Worm (Caenorhabditis elegans) whole organism, L1 larva: ENCODE results near the gene C32H11.4.
"Not testable (repeated sequence)": the region's sequence is repeated elsewhere in the genome, so short reads cannot be mapped to it uniquely, and the experiment has no call there.

Experiments used
- C04F5.9 ChIP-seq: sonication (generic microtip); optimal IDR thresholded peaks from 2 replicates; lab custom pipeline; 2016; ENCODE audit warnings: missing genetic modification characterization, missing compliant biosample characterization
- C16A3.4 ChIP-seq: fragments of 150-350 bp; optimal IDR thresholded peaks from 2 replicates; lab custom pipeline; 2014; ENCODE audit warnings: missing biosample characterization, missing genetic modification characterization
- C34B4.2 ChIP-seq: sonication (generic microtip); optimal IDR thresholded peaks from 2 replicates; lab custom pipeline; 2017; ENCODE audit warnings: mild to moderate bottlenecking, missing genetic modification characterization, missing compliant biosample characterization
- aly-2 ChIP-seq: fragments of 150-350 bp; optimal IDR thresholded peaks from 2 replicates; lab custom pipeline; 2014; ENCODE audit warnings: missing biosample characterization, missing genetic modification characterization
- blmp-1 ChIP-seq: fragments of 150-350 bp; optimal IDR thresholded peaks from 2 replicates; lab custom pipeline; 2014; ENCODE audit warnings: missing biosample characterization, missing genetic modification characterization
- ceh-63 ChIP-seq: fragments of 200-800 bp; sonication (Bioruptor generic); optimal IDR thresholded peaks from 2 replicates; lab custom pipeline; 2018; ENCODE audit warnings: mild to moderate bottlenecking, missing genetic modification characterization, missing compliant biosample characterization
- ceh-8 ChIP-seq: fragments of 200-800 bp; sonication (Bioruptor generic); optimal IDR thresholded peaks from 2 replicates; lab custom pipeline; 2018; ENCODE audit warnings: mild to moderate bottlenecking, missing genetic modification characterization, moderate library complexity, missing compliant biosample characterization
- ceh-82 ChIP-seq, 3 experiments: fragments of 150-350 bp in 1 of 3; sonication (generic microtip) in 2 of 3; optimal IDR thresholded peaks; 2 replicates each; lab custom pipeline; 2014 to 2017; ENCODE audit warnings: missing biosample characterization in 3 of 3, missing genetic modification characterization in 3 of 3
- efl-1 ChIP-seq, 4 experiments: fragments of 150-350 bp; optimal IDR thresholded peaks in 3 of 4; peaks in 1 of 4; 1 replicate in 1 of 4; 2 replicates in 3 of 4; lab custom pipeline; 2014; ENCODE audit warnings: missing biosample characterization in 2 of 4, missing genetic modification characterization in 2 of 4, missing genetic modification reagents in 2 of 4
- efl-3 ChIP-seq: fragments of 200-800 bp; sonication (Bioruptor generic); optimal IDR thresholded peaks from 2 replicates; lab custom pipeline; 2018; ENCODE audit warnings: mild to moderate bottlenecking, missing genetic modification characterization, missing compliant biosample characterization
- elt-2 ChIP-seq: sonication (generic microtip); optimal IDR thresholded peaks from 2 replicates; lab custom pipeline; 2016; ENCODE audit warnings: missing genetic modification characterization, mild to moderate bottlenecking, inconsistent platforms, missing compliant biosample characterization, missing genetic modification reagents
- ets-5 ChIP-seq: fragments of 200-800 bp; sonication (Bioruptor generic); IDR thresholded peaks from 2 replicates; pipeline ENCODE4 v1.3.6; 2022; ENCODE audit warnings: missing genetic modification characterization, missing compliant biosample characterization
- fkh-8 ChIP-seq: sonication (generic microtip); optimal IDR thresholded peaks from 2 replicates; lab custom pipeline; 2016; ENCODE audit warnings: mild to moderate bottlenecking, missing genetic modification characterization, missing compliant biosample characterization
- lin-14 ChIP-seq: fragments of 200-800 bp; sonication (Bioruptor generic); optimal IDR thresholded peaks from 2 replicates; lab custom pipeline; 2018; ENCODE audit warnings: mild to moderate bottlenecking, missing genetic modification characterization, moderate library complexity, missing compliant biosample characterization
- lin-15B ChIP-seq: fragments of 150-350 bp; sonication (generic microtip); optimal IDR thresholded peaks from 3 replicates; lab custom pipeline; 2014; ENCODE audit warnings: missing biosample characterization, missing genetic modification characterization
- lin-35 ChIP-seq, 2 experiments: fragments of 150-350 bp; optimal IDR thresholded peaks; 2 replicates each; lab custom pipeline; 2014; ENCODE audit warnings: missing biosample characterization in 2 of 2, missing genetic modification characterization in 2 of 2, missing genetic modification reagents in 2 of 2
- lsy-2 ChIP-seq, 2 experiments: fragments of 150-350 bp; optimal IDR thresholded peaks; 2 replicates each; lab custom pipeline; 2014; ENCODE audit warnings: missing biosample characterization in 2 of 2, missing genetic modification characterization in 2 of 2
- mdl-1 ChIP-seq, 2 experiments: fragments of 150-350 bp; optimal IDR thresholded peaks; 2 replicates each; lab custom pipeline; 2014 to 2017; ENCODE audit warnings: missing biosample characterization in 2 of 2, missing genetic modification characterization in 2 of 2, inconsistent platforms in 1 of 2
- mep-1 ChIP-seq: fragments of 150-350 bp; optimal IDR thresholded peaks from 2 replicates; lab custom pipeline; 2014; ENCODE audit warnings: missing biosample characterization, missing genetic modification characterization
- nhr-11 ChIP-seq: fragments of 150-350 bp; optimal IDR thresholded peaks from 2 replicates; lab custom pipeline; 2014; ENCODE audit warnings: missing biosample characterization, missing genetic modification characterization
- nhr-20 ChIP-seq: sonication (generic microtip); optimal IDR thresholded peaks from 2 replicates; lab custom pipeline; 2016; ENCODE audit warnings: mild to moderate bottlenecking, missing genetic modification characterization, missing compliant biosample characterization
- nhr-47 ChIP-seq: sonication (generic microtip); optimal IDR thresholded peaks from 2 replicates; lab custom pipeline; 2016; ENCODE audit warnings: mild to moderate bottlenecking, missing genetic modification characterization, moderate library complexity, missing compliant biosample characterization
- nhr-84 ChIP-seq: sonication (generic microtip); optimal IDR thresholded peaks from 2 replicates; lab custom pipeline; 2017; ENCODE audit warnings: missing biosample characterization, missing genetic modification characterization
- nhr-85 ChIP-seq: sonication (generic microtip); peaks from one replicate; lab custom pipeline; 2016; ENCODE audit warnings: missing genetic modification characterization, inconsistent platforms, missing compliant biosample characterization
- nhr-90 ChIP-seq: sonication (generic microtip); optimal IDR thresholded peaks from 2 replicates; lab custom pipeline; 2016; ENCODE audit warnings: mild to moderate bottlenecking, missing genetic modification characterization, missing compliant biosample characterization; ENCODE audit not compliant: poor library complexity
- rnt-1 ChIP-seq: sonication (generic microtip); optimal IDR thresholded peaks from 2 replicates; lab custom pipeline; 2016; ENCODE audit warnings: mild to moderate bottlenecking, missing genetic modification characterization, moderate library complexity, missing compliant biosample characterization
- skn-1 ChIP-seq: fragments of 150-350 bp; optimal IDR thresholded peaks from 2 replicates; lab custom pipeline; 2014; ENCODE audit warnings: missing biosample characterization, missing genetic modification characterization
- snu-23 ChIP-seq: sonication (generic microtip); optimal IDR thresholded peaks from 2 replicates; lab custom pipeline; 2016; ENCODE audit warnings: missing genetic modification characterization, missing compliant biosample characterization
- tlp-1 ChIP-seq: fragments of 150-350 bp; optimal IDR thresholded peaks from 2 replicates; lab custom pipeline; 2014; ENCODE audit warnings: missing biosample characterization, missing genetic modification characterization
- unc-130 ChIP-seq: fragments of 150-350 bp; optimal IDR thresholded peaks from 2 replicates; lab custom pipeline; 2017; ENCODE audit warnings: missing biosample characterization, missing genetic modification characterization, inconsistent platforms
- unc-30 ChIP-seq: sonication (generic microtip); optimal IDR thresholded peaks from 2 replicates; lab custom pipeline; 2017; ENCODE audit warnings: missing biosample characterization, missing genetic modification characterization
- xbp-1 ChIP-seq: sonication (generic microtip); optimal IDR thresholded peaks from 2 replicates; lab custom pipeline; 2016; ENCODE audit warnings: missing genetic modification characterization, missing compliant biosample characterization
- zag-1 ChIP-seq: fragments of 150-350 bp; optimal IDR thresholded peaks from 2 replicates; lab custom pipeline; 2014; ENCODE audit warnings: missing biosample characterization, missing genetic modification characterization
- zip-4 ChIP-seq: fragments of 200-800 bp; sonication (Bioruptor generic); optimal IDR thresholded peaks from 2 replicates; lab custom pipeline; 2018; ENCODE audit warnings: mild to moderate bottlenecking, missing genetic modification characterization, moderate library complexity, missing compliant biosample characterization

Gene C32H11.4

ce11 chrIV:12921027-12921426, at the start of gene C32H11.4:
TSS of gene C32H11.4 (plus strand) at chrIV:12921264.
- TF ChIP-seq elt-2 (peak; percentile 89), efl-1 (optimal IDR thresholded peaks at IDR 0.05; lab: Kevin White, UChicago) (no peak), efl-1 (GFP tag; optimal IDR thresholded peaks at IDR 0.05 in 1 of 2; lab: Kevin White, UChicago) (no peak), C16A3.4 (tag; lab: Kevin White, UChicago) (no peak), nhr-11 (tag; lab: Kevin White, UChicago) (no peak)

- TF ChIP-seq elt-2 (peak; percentile 73), efl-3 (GFP tag; lab: Kevin White, UChicago) (no peak), ceh-8 (GFP tag; lab: Kevin White, UChicago) (no peak), lin-35 (GFP tag; optimal IDR thresholded peaks at IDR 0.05; lab: Kevin White, UChicago) (no peak), skn-1 (tag; lab: Kevin White, UChicago) (no peak), zag-1 (tag; lab: Kevin White, UChicago) (no peak), nhr-90 (tag; lab: Kevin White, UChicago) (no peak)
- TF ChIP-seq, all 84 proteins: peak for 1
Measured at ce11 chrIV:12871445-12871947, 49.6 kb upstream of the C32H11.4 start, which contains the start of gene clec-187. TSS of gene clec-187 (minus strand) at chrIV:12871495.

- TF ChIP-seq ets-5 (GFP tag; lab: Robert Waterston, UW); unc-30 (tag; lab: Kevin White, UChicago); xbp-1: not testable (repeated sequence)
- TF ChIP-seq, all 84 proteins: peak for 0; not testable (repeated sequence) for 84
Measured at ce11 chrIV:12875260-12875659, 45.8 kb upstream of the C32H11.4 start, which contains the start of gene ZK896.1. TSS of gene ZK896.1 (minus strand) at chrIV:12875360.

- TF ChIP-seq elt-2: peak; percentile 49
- no peak for TF ChIP-seq zip-4
- TF ChIP-seq, all 84 proteins: peak for 1
Measured at ce11 chrIV:12876558-12876957, 44.5 kb upstream of the C32H11.4 start.

- TF ChIP-seq nhr-20 (tag; lab: Kevin White, UChicago) (peak; percentile 4), efl-1 (optimal IDR thresholded peaks at IDR 0.05; lab: Kevin White, UChicago) (no peak), efl-1 (GFP tag; optimal IDR thresholded peaks at IDR 0.05 in 1 of 2; lab: Kevin White, UChicago) (peak in 1 of 2 experiments; percentile 38), blmp-1 (no peak), elt-2 (peak; percentile 78)
Measured at ce11 chrIV:12879557-12879956, 41.5 kb upstream of the C32H11.4 start, which contains the start of gene ZK896.5. TSS of gene ZK896.5 (minus strand) at chrIV:12879645.

- TF ChIP-seq snu-23 (GFP tag; lab: Kevin White, UChicago) (no peak), tlp-1 (tag; lab: Kevin White, UChicago) (no peak), ceh-8 (GFP tag; lab: Kevin White, UChicago) (no peak), nhr-85 (no peak), aly-2 (tag; lab: Kevin White, UChicago) (no peak), ceh-63 (GFP tag; lab: Kevin White, UChicago) (no peak), nhr-84 (tag; lab: Kevin White, UChicago) (no peak), C04F5.9 (tag; lab: Kevin White, UChicago) (no peak), fkh-8 (tag; lab: Kevin White, UChicago) (no peak), zag-1 (tag; lab: Kevin White, UChicago) (no peak), lin-14 (no peak)
- TF ChIP-seq, all 84 proteins: peak for 0
Measured at ce11 chrIV:12883190-12883589, 37.9 kb upstream of the C32H11.4 start, which contains the start of gene ZK896.4. TSS of gene ZK896.4 (minus strand) at chrIV:12883290.

ce11 chrIV:12886012-12886411, 35.1 kb upstream of the C32H11.4 start:
- TF ChIP-seq ceh-8 (GFP tag; lab: Kevin White, UChicago): no peak
- no peak for TF ChIP-seq unc-130 (tag; lab: Kevin White, UChicago)
- TF ChIP-seq nhr-85: no peak
- no peak for TF ChIP-seq mdl-1 (tag; optimal IDR thresholded peaks at IDR 0.05; lab: Kevin White, UChicago)
- TF ChIP-seq blmp-1: no peak
- no peak for TF ChIP-seq mep-1 (tag; lab: Kevin White, UChicago)
- TF ChIP-seq ceh-82 (tag; optimal IDR thresholded peaks at IDR 0.05; lab: Kevin White, UChicago): no peak
- no peak for TF ChIP-seq rnt-1
- no peak for TF ChIP-seq lin-15B (tag; lab: Kevin White, UChicago)
- TF ChIP-seq lsy-2 (tag; optimal IDR thresholded peaks at IDR 0.05; lab: Kevin White, UChicago): no peak
- no peak for TF ChIP-seq nhr-47 (tag; lab: Kevin White, UChicago)
- TF ChIP-seq ceh-63 (GFP tag; lab: Kevin White, UChicago): no peak
- TF ChIP-seq C34B4.2 (tag; lab: Kevin White, UChicago): no peak
